Fruit fly (Drosophila melanogaster) whole organism, embryonic: ENCODE data around the gene Tyler.

Experiments used
- Atf-2 ChIP-seq: fragments of 200-800 bp; sonication (Bioruptor generic); optimal IDR thresholded peaks from 2 replicates; lab custom pipeline; 2016; ENCODE audit warnings: missing biosample characterization, missing genetic modification characterization
- CG10654 ChIP-seq: fragments of 200-800 bp; sonication (Bioruptor generic); optimal IDR thresholded peaks from 2 replicates; lab custom pipeline; 2016; ENCODE audit warnings: missing biosample characterization, missing genetic modification characterization
- CG12744 ChIP-seq: fragments of 200-800 bp; sonication (Bioruptor generic); optimal IDR thresholded peaks from 2 replicates; lab custom pipeline; 2016; ENCODE audit warnings: missing biosample characterization, missing genetic modification characterization
- CG14667 ChIP-seq: fragments of 200-800 bp; sonication (Bioruptor generic); IDR thresholded peaks from 2 replicates; pipeline ENCODE4 v1.3.6; 2022; ENCODE audit warnings: missing biosample characterization, missing genetic modification characterization
- CG15514 ChIP-seq: fragments of 200-800 bp; sonication (Bioruptor generic); optimal IDR thresholded peaks from 3 replicates; lab custom pipeline; 2017; ENCODE audit warnings: missing biosample characterization, missing genetic modification characterization, mild to moderate bottlenecking, moderate library complexity, missing genetic modification reagents
- CG4730 ChIP-seq: fragments of 200-800 bp; sonication (Bioruptor generic); IDR thresholded peaks from 2 replicates; pipeline ENCODE4 v1.3.6; 2022; ENCODE audit warnings: missing biosample characterization, missing genetic modification characterization
- CG9817 ChIP-seq: fragments of 200-800 bp; sonication (Bioruptor generic); optimal IDR thresholded peaks from 2 replicates; lab custom pipeline; 2018; ENCODE audit warnings: missing biosample characterization, mild to moderate bottlenecking, missing genetic modification characterization, moderate library complexity
- D19B ChIP-seq: fragments of 200-800 bp; sonication (Bioruptor generic); optimal IDR thresholded peaks from 2 replicates; lab custom pipeline; 2017; ENCODE audit warnings: missing biosample characterization, mild to moderate bottlenecking, missing genetic modification characterization
- lola ChIP-seq, 3 experiments: fragments of >200 bp in 2 of 3; fragments of 200-800 bp in 1 of 3; sonication (Bioruptor generic) in 1 of 3; optimal IDR thresholded peaks; 2 replicates each; lab custom pipeline; 2017 to 2019; ENCODE audit warnings: missing biosample characterization in 3 of 3, missing genetic modification characterization in 3 of 3, mild to moderate bottlenecking in 1 of 3, moderate library complexity in 1 of 3

DNA sequence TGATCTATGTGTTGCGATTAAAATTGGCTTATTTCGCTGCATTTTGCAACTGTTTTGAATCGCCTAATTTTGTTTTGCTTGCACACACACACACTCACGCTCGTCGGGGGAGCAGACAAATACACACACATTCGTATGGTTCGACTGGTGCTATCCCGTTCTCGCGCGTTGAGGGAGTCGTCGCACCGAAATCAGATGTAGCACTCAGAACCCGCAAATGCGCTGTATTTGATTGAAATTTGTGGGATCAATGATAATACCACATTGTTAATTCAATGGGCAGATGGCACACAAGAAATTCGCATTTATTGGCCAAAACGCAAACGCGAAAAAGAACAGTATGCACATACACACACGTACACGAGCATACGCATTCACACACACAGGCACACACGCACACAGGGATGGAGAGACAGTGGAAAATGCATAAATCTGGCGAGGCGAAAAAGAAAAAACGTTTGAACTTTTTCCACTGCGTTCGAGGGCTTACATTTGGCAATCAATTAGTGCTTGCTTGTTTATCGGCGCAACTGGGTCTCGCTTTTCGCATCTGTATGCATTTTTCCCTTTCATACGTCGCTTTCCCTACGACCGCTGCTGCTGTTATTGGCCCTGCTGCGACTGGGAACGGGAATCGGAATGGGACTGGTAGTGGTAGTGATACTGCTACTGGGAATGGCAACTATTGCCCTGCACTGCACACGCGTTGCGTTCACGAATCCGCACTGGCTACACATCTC, 32.2 kb upstream of the Tyler start:
- TF ChIP-seq D19B (GFP tag; lab: Kevin White, UChicago) (no peak), CG4730 (GFP tag; lab: Robert Waterston, UW) (no peak), lola (GFP tag; optimal IDR thresholded peaks at IDR 0.05; lab: Kevin White, UChicago) (peak in 1 of 3 experiments; percentile 92), CG14667 (GFP tag; lab: Robert Waterston, UW) (no peak), Atf-2 (GFP tag; lab: Kevin White, UChicago) (no peak), CG15514 (GFP tag; lab: Kevin White, UChicago) (no peak), CG12744 (no peak), CG9817 (tag; lab: Kevin White, UChicago) (no peak), CG10654 (GFP tag; lab: Kevin White, UChicago) (no peak)
